Fruit fly (Drosophila melanogaster) whole organism: ENCODE measurements around the gene Gnpnat.

Source experiments
- CG8478 ChIP-seq: fragments of >200 bp; optimal IDR thresholded peaks from 2 replicates; lab custom pipeline; 2018; ENCODE audit warnings: inconsistent platforms
- Dll ChIP-seq: fragments of >200 bp; optimal IDR thresholded peaks from 2 replicates; lab custom pipeline; 2017
- EcR ChIP-seq, 2 experiments: fragments of >200 bp; optimal IDR thresholded peaks; 2 replicates each; lab custom pipeline; 2017; ENCODE audit warnings: missing biosample characterization in 2 of 2, missing genetic modification characterization in 2 of 2, missing genetic modification reagents in 2 of 2
- pan ChIP-seq: fragments of >200 bp; optimal IDR thresholded peaks from 2 replicates; lab custom pipeline; 2017
- psq ChIP-seq: fragments of >200 bp; optimal IDR thresholded peaks from 2 replicates; lab custom pipeline; 2017
- usp ChIP-seq: fragments of >200 bp; optimal IDR thresholded peaks from 2 replicates; lab custom pipeline; 2017; ENCODE audit warnings: missing biosample characterization, missing genetic modification characterization, mixed read lengths

The Gnpnat gene

dm6 chr3R:29737891-29738290, at the start of gene Gnpnat:
Gene Gnpnat, plus strand, starts transcription at chr3R:29738275.
- TF ChIP-seq psq (no peak), CG8478 (lab: Kevin White, UChicago) (no peak), pan (no peak), usp (GFP tag; lab: Kevin White, UChicago) (no peak), EcR (GFP tag; optimal IDR thresholded peaks at IDR 0.05; lab: Kevin White, UChicago) (no peak), Dll (lab: Kevin White, UChicago) (no peak)

DNA sequence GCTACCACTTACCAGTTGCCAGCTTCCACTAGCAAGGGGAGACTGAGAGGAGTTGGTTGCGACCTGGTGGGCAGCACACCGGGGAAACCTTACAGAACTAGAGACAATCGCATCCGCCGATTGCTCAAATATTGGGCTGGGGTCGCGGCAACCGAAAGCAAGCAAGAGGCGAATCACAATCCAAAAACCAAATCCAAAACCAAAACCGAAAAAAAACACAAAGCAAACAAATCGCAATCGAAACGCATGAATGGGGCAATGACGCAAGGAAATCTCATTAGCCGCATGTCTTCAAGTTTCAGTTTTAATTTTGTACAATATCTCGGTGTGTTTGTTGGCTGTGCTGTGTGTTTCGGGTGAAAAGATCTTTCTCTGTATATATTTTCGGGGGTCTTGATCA, 48.9 kb upstream of the Gnpnat start, which contains the start of gene Obp99c:
Obp99c (minus strand) TSS at position 101 of the 400 bp plus-strand sequence.
- TF ChIP-seq EcR (GFP tag; optimal IDR thresholded peaks at IDR 0.05; lab: Kevin White, UChicago), result no peak
- no peak for TF ChIP-seq pan
- no peak for TF ChIP-seq Dll (lab: Kevin White, UChicago)
- TF ChIP-seq psq, result no peak
- no peak for TF ChIP-seq usp (GFP tag; lab: Kevin White, UChicago)
- TF ChIP-seq CG8478 (lab: Kevin White, UChicago), result no peak

DNA sequence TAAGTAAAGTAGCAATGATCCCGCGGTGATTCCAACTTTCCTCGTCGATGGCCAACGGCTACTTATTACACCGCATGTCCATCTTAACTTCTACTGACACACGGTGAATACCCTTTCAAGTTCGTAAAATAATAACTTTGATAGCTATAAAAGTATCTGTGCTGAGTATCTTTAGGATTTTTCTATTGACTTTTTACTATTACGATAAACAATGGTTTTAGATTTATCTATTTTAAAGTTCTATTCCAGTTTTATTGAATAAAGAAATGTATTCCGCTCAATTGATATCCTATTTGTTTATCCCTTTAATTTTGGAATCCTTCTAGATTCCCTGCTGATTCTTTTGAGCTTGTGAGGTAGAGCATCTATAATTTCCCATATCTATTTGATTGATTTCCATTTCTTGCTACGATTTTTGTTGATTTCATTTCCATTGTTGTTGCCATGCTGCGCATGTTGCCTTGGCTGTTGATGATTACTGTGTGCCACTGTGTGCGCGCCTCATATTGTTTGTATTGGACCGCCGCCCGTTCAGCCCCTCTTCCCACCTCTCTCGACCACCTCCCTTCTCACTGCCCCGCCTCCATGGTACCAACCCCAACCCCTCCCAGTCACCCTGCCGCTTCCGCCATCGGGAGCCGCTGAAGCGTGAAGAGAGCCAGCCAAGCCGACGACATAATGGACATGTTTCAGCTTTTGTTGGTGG, 48.1 kb upstream of the Gnpnat start:
- TF ChIP-seq usp (GFP tag; lab: Kevin White, UChicago) (no peak), pan (no peak), EcR (GFP tag; optimal IDR thresholded peaks at IDR 0.05; lab: Kevin White, UChicago) (no peak), psq (no peak), Dll (lab: Kevin White, UChicago) (no peak), CG8478 (lab: Kevin White, UChicago) (no peak)

dm6 chr3R:29690539-29690852, 47.6 kb upstream of the Gnpnat start:
- TF ChIP-seq pan (no peak), EcR (GFP tag; optimal IDR thresholded peaks at IDR 0.05; lab: Kevin White, UChicago) (no peak), psq (no peak), Dll (lab: Kevin White, UChicago) (no peak), CG8478 (lab: Kevin White, UChicago) (no peak), usp (GFP tag; lab: Kevin White, UChicago) (no peak)

- TF ChIP-seq CG8478 (lab: Kevin White, UChicago), result no peak
- no peak for TF ChIP-seq pan
- no peak for TF ChIP-seq psq
- TF ChIP-seq usp (GFP tag; lab: Kevin White, UChicago), result no peak
- TF ChIP-seq EcR (GFP tag; optimal IDR thresholded peaks at IDR 0.05; lab: Kevin White, UChicago), result no peak
- no peak for TF ChIP-seq Dll (lab: Kevin White, UChicago)
Observed at dm6 chr3R:29690960-29691527, 47.0 kb upstream of the Gnpnat start.

- TF ChIP-seq CG8478 (lab: Kevin White, UChicago), result no peak
- TF ChIP-seq usp (GFP tag; lab: Kevin White, UChicago), result no peak
- no peak for TF ChIP-seq psq
- TF ChIP-seq Dll (lab: Kevin White, UChicago), result no peak
- TF ChIP-seq pan, result no peak
- no peak for TF ChIP-seq EcR (GFP tag; optimal IDR thresholded peaks at IDR 0.05; lab: Kevin White, UChicago)
Observed at dm6 chr3R:29692009-29692641, 46.0 kb upstream of the Gnpnat start, which contains the start of gene dmrt99B. Gene dmrt99B, plus strand, starts transcription at chr3R:29692591.

dm6 chr3R:29695744-29696143, 42.3 kb upstream of the Gnpnat start:
- no peak for TF ChIP-seq usp (GFP tag; lab: Kevin White, UChicago)
- no peak for TF ChIP-seq pan
- no peak for TF ChIP-seq EcR (GFP tag; optimal IDR thresholded peaks at IDR 0.05; lab: Kevin White, UChicago)
- TF ChIP-seq CG8478 (lab: Kevin White, UChicago), result no peak
- TF ChIP-seq psq, result no peak
- no peak for TF ChIP-seq Dll (lab: Kevin White, UChicago)

DNA sequence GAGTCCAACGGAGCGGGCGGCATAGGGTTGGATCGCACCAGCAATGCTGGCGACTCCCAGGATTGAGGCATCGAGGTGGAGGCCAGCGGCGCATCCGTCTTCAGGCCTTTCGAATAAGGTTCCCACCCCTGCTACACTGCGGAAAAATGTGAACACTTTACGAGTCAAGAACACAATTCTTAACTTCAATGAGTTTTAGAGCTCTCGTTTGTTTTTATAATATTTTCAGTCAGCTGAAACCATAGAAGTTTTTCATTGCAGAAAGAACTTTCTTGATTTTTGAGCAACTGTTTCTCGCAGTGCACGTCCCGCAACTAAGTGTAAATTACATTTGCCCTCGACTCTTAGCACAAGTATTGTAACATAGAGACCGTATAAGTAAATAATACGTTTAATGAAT, 41.7 kb upstream of the Gnpnat start:
- no peak for TF ChIP-seq pan
- TF ChIP-seq psq, result no peak
- TF ChIP-seq usp (GFP tag; lab: Kevin White, UChicago), result no peak
- TF ChIP-seq CG8478 (lab: Kevin White, UChicago), result no peak
- no peak for TF ChIP-seq Dll (lab: Kevin White, UChicago)
- TF ChIP-seq EcR (GFP tag; optimal IDR thresholded peaks at IDR 0.05; lab: Kevin White, UChicago), result no peak

DNA sequence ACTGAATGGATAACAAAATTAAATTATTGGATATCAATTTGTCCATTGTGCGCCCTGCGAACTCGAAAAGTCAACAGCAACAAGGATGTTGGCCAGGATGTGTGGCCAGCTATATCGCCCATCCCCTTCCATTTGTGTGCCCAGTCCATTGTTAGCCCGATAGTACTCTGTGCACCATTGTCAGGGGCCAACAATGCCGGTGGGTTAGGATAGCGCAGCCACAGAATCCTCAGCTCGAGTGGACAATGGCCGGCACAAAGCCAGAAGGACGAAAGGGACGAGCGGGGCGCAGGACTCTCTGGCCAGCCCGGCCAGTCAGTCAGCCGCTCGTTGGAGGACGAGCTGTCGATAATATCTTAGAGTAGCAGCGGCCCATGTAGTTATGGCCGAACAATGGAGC, 40.2 kb upstream of the Gnpnat start:
- TF ChIP-seq Dll (lab: Kevin White, UChicago) (no peak), psq (no peak), usp (GFP tag; lab: Kevin White, UChicago) (no peak), EcR (GFP tag; optimal IDR thresholded peaks at IDR 0.05; lab: Kevin White, UChicago) (no peak), pan (no peak), CG8478 (lab: Kevin White, UChicago) (no peak)

- TF ChIP-seq usp (GFP tag; lab: Kevin White, UChicago) (no peak), psq (no peak), EcR (GFP tag; optimal IDR thresholded peaks at IDR 0.05; lab: Kevin White, UChicago) (no peak), pan (no peak), CG8478 (lab: Kevin White, UChicago) (no peak), Dll (lab: Kevin White, UChicago) (no peak)
Observed at dm6 chr3R:29699220-29699619, 38.9 kb upstream of the Gnpnat start.

DNA sequence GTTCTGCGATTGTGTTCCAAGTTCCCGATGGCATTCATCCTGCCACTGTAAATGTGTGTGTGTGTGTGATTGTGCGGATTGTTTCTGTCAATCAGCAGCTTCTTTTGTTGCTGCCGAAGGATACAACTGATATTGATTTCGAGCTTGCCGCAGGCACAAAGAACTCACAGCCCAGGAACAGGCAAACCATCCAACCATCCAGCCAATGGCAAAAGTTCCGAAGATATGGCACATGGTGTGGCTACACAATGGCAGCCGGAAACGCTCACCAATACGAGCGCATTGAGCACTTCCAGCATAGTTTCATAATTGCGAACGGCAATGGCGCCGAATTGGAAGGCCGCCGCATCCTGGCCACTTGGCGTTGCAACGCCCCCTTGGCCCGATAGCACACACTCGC, 36.3 kb upstream of the Gnpnat start:
- no peak for TF ChIP-seq psq
- TF ChIP-seq Dll (lab: Kevin White, UChicago), result no peak
- TF ChIP-seq usp (GFP tag; lab: Kevin White, UChicago), result no peak
- TF ChIP-seq EcR (GFP tag; optimal IDR thresholded peaks at IDR 0.05; lab: Kevin White, UChicago), result no peak
- no peak for TF ChIP-seq CG8478 (lab: Kevin White, UChicago)
- no peak for TF ChIP-seq pan

- no peak for TF ChIP-seq Dll (lab: Kevin White, UChicago)
- TF ChIP-seq EcR (GFP tag; optimal IDR thresholded peaks at IDR 0.05; lab: Kevin White, UChicago), result no peak
- TF ChIP-seq CG8478 (lab: Kevin White, UChicago), result no peak
- TF ChIP-seq psq, result no peak
- no peak for TF ChIP-seq usp (GFP tag; lab: Kevin White, UChicago)
- no peak for TF ChIP-seq pan
Observed at dm6 chr3R:29704557-29704956, 33.5 kb upstream of the Gnpnat start.
